Fruit fly (Drosophila melanogaster): ENCODE measurements around the gene S.

The S gene

dm6 chr2L:1118880-1119809 is 41.5 kb upstream of the S start (continued):
- TF ChIP-seq Rx (GFP tag; IDR thresholded peaks at IDR 0.05) (peak; percentile 50), CG3838 (GFP tag; optimal IDR thresholded peaks at IDR 0.05) (no peak), Dfd (GFP tag; optimal IDR thresholded peaks at IDR 0.05) (no peak), CG10267 (tag; optimal IDR thresholded peaks at IDR 0.05) (peak; percentile 29), yki (optimal IDR thresholded peaks at IDR 0.05) (no peak), CG1792 (GFP tag; optimal IDR thresholded peaks at IDR 0.05) (peak; percentile 9), sug (tag; optimal IDR thresholded peaks at IDR 0.05) (peak; percentile 67), CG8290 (GFP tag; optimal IDR thresholded peaks at IDR 0.05) (peak; percentile 49), CG8290 (tag; optimal IDR thresholded peaks at IDR 0.05) (peak in 1 of 2 experiments; percentile 87), amos (GFP tag; IDR thresholded peaks at IDR 0.05; ENCODE audit: partially characterized antibody) (peak; percentile 44; the same call in 1 of the 2 replicates), CG17385 (GFP tag; optimal IDR thresholded peaks at IDR 0.05) (peak; percentile 54), CG31441 (GFP tag; IDR thresholded peaks at IDR 0.05) (peak; percentile 73), pan (optimal IDR thresholded peaks at IDR 0.05) (peak in 1 of 2 experiments; percentile 55), pan (GFP tag; optimal IDR thresholded peaks at IDR 0.05 in 1 of 2, IDR thresholded peaks at IDR 0.05 in 1 of 2) (peak in 1 of 2 experiments; percentile 67), CG32772 (GFP tag; IDR thresholded peaks at IDR 0.05) (peak; percentile 76), Oaz (GFP tag; IDR thresholded peaks at IDR 0.05) (peak; percentile 61), eve (GFP tag; optimal IDR thresholded peaks at IDR 0.05) (no peak), Dp (GFP tag; optimal IDR thresholded peaks at IDR 0.05) (no peak), Drgx (GFP tag; IDR thresholded peaks at IDR 0.05) (peak; percentile 82), CG2199 (GFP tag; IDR thresholded peaks at IDR 0.05) (no peak), gsb (GFP tag; IDR thresholded peaks at IDR 0.05) (peak; percentile 55; the same call in 1 of the 2 replicates), kay (GFP tag; optimal IDR thresholded peaks at IDR 0.05) (peak; percentile 61), dmrt99B (tag; optimal IDR thresholded peaks at IDR 0.05) (peak; percentile 70), aop (GFP tag; IDR thresholded peaks at IDR 0.05) (no peak), CG16813 (GFP tag; IDR thresholded peaks at IDR 0.05; ENCODE audit: partially characterized antibody) (no peak), CG15514 (GFP tag; optimal IDR thresholded peaks at IDR 0.05) (peak; percentile 55), Scr (GFP tag; IDR thresholded peaks at IDR 0.05; ENCODE audit: partially characterized antibody) (no peak), kah (GFP tag; optimal IDR thresholded peaks at IDR 0.05) (peak; percentile 3), dmrt11E (tag; optimal IDR thresholded peaks at IDR 0.05) (peak; percentile 19), fru (optimal IDR thresholded peaks at IDR 0.05) (peak; percentile 50), dan (GFP tag; IDR thresholded peaks at IDR 0.05) (0 out of 2 replicates have a peak, but pooled peaks have one; percentile 21), Mes4 (GFP tag; optimal IDR thresholded peaks at IDR 0.05) (peak; percentile 32), Blimp-1 (GFP tag; optimal IDR thresholded peaks at IDR 0.05) (peak; percentile 46), CG10543 (GFP tag; optimal IDR thresholded peaks at IDR 0.05) (peak; percentile 59), CG3281 (GFP tag; optimal IDR thresholded peaks at IDR 0.05) (peak; percentile 69), dati (GFP tag; IDR thresholded peaks at IDR 0.05) (peak; percentile 28; the same call in 1 of the 2 replicates), GATAe (GFP tag; conservative IDR thresholded peaks at IDR 0.05) (peak; percentile 85), CG8359 (GFP tag; optimal IDR thresholded peaks at IDR 0.05; ENCODE audit: borderline replicate concordance) (no peak), D19A (tag; optimal IDR thresholded peaks at IDR 0.05) (peak; percentile 51), Opbp (GFP tag; IDR thresholded peaks at IDR 0.05; ENCODE audit: partially characterized antibody) (peak; percentile 40; the same call in 1 of the 3 replicates), lab (GFP tag; optimal IDR thresholded peaks at IDR 0.05) (peak; percentile 84), CG3995 (GFP tag; optimal IDR thresholded peaks at IDR 0.05) (peak; percentile 41), CTCF (GFP tag; optimal IDR thresholded peaks at IDR 0.05) (no peak), D (optimal IDR thresholded peaks at IDR 0.05) (no peak), D (GFP tag; optimal IDR thresholded peaks at IDR 0.05) (peak; percentile 32), otp (GFP tag; IDR thresholded peaks at IDR 0.05) (peak; percentile 40; the same call in 1 of the 3 replicates), fd102C (GFP tag; optimal IDR thresholded peaks at IDR 0.05) (peak; percentile 32), zfh2 (GFP tag; optimal IDR thresholded peaks at IDR 0.05) (peak; percentile 75), fd96Cb (tag; optimal IDR thresholded peaks at IDR 0.05) (peak; percentile 63), CG8944 (GFP tag; optimal IDR thresholded peaks at IDR 0.05) (peak; percentile 57)
